Worm (Caenorhabditis elegans) whole organism, mixed stage, embryonic: Measurements from ENCODE around the gene dnj-14.

ENCODE experiments used
- M03D4.4 ChIP-seq: sonication (generic microtip); optimal IDR thresholded peaks from 2 replicates; lab custom pipeline; 2017; ENCODE audit warnings: mild to moderate bottlenecking, missing genetic modification characterization, missing compliant biosample characterization
- bed-3 ChIP-seq: fragments of 200-800 bp; sonication (Bioruptor generic); optimal IDR thresholded peaks from 3 replicates; lab custom pipeline; 2018; ENCODE audit warnings: mild to moderate bottlenecking, missing genetic modification characterization, moderate library complexity, missing compliant biosample characterization
- blmp-1 ChIP-seq: fragments of 150-350 bp; optimal IDR thresholded peaks from 2 replicates; lab custom pipeline; 2014; ENCODE audit warnings: missing biosample characterization, missing genetic modification characterization
- ceh-39 ChIP-seq: fragments of 150-350 bp; optimal IDR thresholded peaks from 2 replicates; lab custom pipeline; 2014; ENCODE audit warnings: missing biosample characterization, missing genetic modification characterization
- ceh-43 ChIP-seq: fragments of 200-800 bp; sonication (Bioruptor generic); optimal IDR thresholded peaks from 2 replicates; lab custom pipeline; 2018; ENCODE audit warnings: mild to moderate bottlenecking, missing genetic modification characterization, moderate library complexity, missing compliant biosample characterization
- ceh-83 ChIP-seq: fragments of 200-800 bp; sonication (Bioruptor generic); optimal IDR thresholded peaks from 2 replicates; lab custom pipeline; 2018; ENCODE audit warnings: mild to moderate bottlenecking, missing genetic modification characterization, missing compliant biosample characterization
- ces-1 ChIP-seq: fragments of 150-350 bp; optimal IDR thresholded peaks from 2 replicates; lab custom pipeline; 2014; ENCODE audit warnings: missing biosample characterization, missing genetic modification reagents, missing genetic modification characterization
- cnd-1 ChIP-seq: fragments of 200-800 bp; sonication (Bioruptor generic); optimal IDR thresholded peaks from 2 replicates; lab custom pipeline; 2018; ENCODE audit warnings: mild to moderate bottlenecking, missing genetic modification characterization, missing compliant biosample characterization
- drap-1 ChIP-seq: fragments of 200-800 bp; sonication (Bioruptor generic); optimal IDR thresholded peaks from 3 replicates; lab custom pipeline; 2018; ENCODE audit warnings: mild to moderate bottlenecking, missing genetic modification characterization, missing compliant biosample characterization
- elt-1 ChIP-seq: sonication (generic microtip); optimal IDR thresholded peaks from 2 replicates; lab custom pipeline; 2017; ENCODE audit warnings: missing genetic modification characterization, mild to moderate bottlenecking, missing compliant biosample characterization, antibody characterized with exemption, moderate library complexity, borderline replicate concordance; ENCODE audit not compliant: insufficient read depth
- elt-3 ChIP-seq: fragments of 150-350 bp; optimal IDR thresholded peaks from 2 replicates; lab custom pipeline; 2014; ENCODE audit warnings: missing biosample characterization, missing genetic modification characterization
- flh-1 ChIP-seq: fragments of 200-800 bp; sonication (Bioruptor generic); optimal IDR thresholded peaks from 2 replicates; lab custom pipeline; 2018; ENCODE audit warnings: mild to moderate bottlenecking, missing genetic modification characterization, moderate library complexity, missing compliant biosample characterization
- ham-2 ChIP-seq: fragments of 200-800 bp; sonication (Bioruptor generic); optimal IDR thresholded peaks from 2 replicates; lab custom pipeline; 2018; ENCODE audit warnings: mild to moderate bottlenecking, missing genetic modification characterization, missing compliant biosample characterization
- hlh-1 ChIP-seq: fragments of 150-350 bp; optimal IDR thresholded peaks from 2 replicates; lab custom pipeline; 2014; ENCODE audit warnings: missing biosample characterization, missing genetic modification reagents, missing genetic modification characterization
- lin-13 ChIP-seq: fragments of 150-350 bp; optimal IDR thresholded peaks from 2 replicates; lab custom pipeline; 2014; ENCODE audit warnings: missing biosample characterization, missing genetic modification characterization
- lin-32 ChIP-seq: fragments of 200-800 bp; sonication (Bioruptor generic); optimal IDR thresholded peaks from 2 replicates; lab custom pipeline; 2018; ENCODE audit warnings: mild to moderate bottlenecking, missing genetic modification characterization, missing compliant biosample characterization
- lsy-2 ChIP-seq: fragments of 150-350 bp; optimal IDR thresholded peaks from 2 replicates; lab custom pipeline; 2014; ENCODE audit warnings: missing biosample characterization, missing genetic modification characterization
- mab-5 ChIP-seq: fragments of 150-350 bp; optimal IDR thresholded peaks from 2 replicates; lab custom pipeline; 2014; ENCODE audit warnings: missing biosample characterization, missing genetic modification characterization
- mep-1 ChIP-seq: fragments of 150-350 bp; optimal IDR thresholded peaks from 2 replicates; lab custom pipeline; 2017; ENCODE audit warnings: missing biosample characterization, missing genetic modification reagents, missing genetic modification characterization, inconsistent platforms
- nhr-12 ChIP-seq: fragments of 150-350 bp; optimal IDR thresholded peaks from 2 replicates; lab custom pipeline; 2014; ENCODE audit warnings: missing biosample characterization, missing genetic modification characterization
- nhr-2 ChIP-seq: fragments of 150-350 bp; optimal IDR thresholded peaks from 2 replicates; lab custom pipeline; 2014; ENCODE audit warnings: missing biosample characterization, missing genetic modification characterization
- nhr-237 ChIP-seq: fragments of 150-350 bp; optimal IDR thresholded peaks from 2 replicates; lab custom pipeline; 2014; ENCODE audit warnings: missing biosample characterization, missing genetic modification characterization
- nhr-28 ChIP-seq: fragments of 150-350 bp; optimal IDR thresholded peaks from 2 replicates; lab custom pipeline; 2014; ENCODE audit warnings: missing biosample characterization, missing genetic modification characterization
- nhr-76 ChIP-seq: sonication (generic microtip); optimal IDR thresholded peaks from 2 replicates; lab custom pipeline; 2017; ENCODE audit warnings: missing biosample characterization, missing genetic modification characterization
- pha-4 ChIP-seq: fragments of 150-350 bp; optimal IDR thresholded peaks from 2 replicates; lab custom pipeline; 2018; ENCODE audit warnings: missing biosample characterization, missing genetic modification reagents, missing genetic modification characterization
- sem-2 ChIP-seq: fragments of 200-800 bp; sonication (Bioruptor generic); optimal IDR thresholded peaks from 2 replicates; lab custom pipeline; 2018; ENCODE audit warnings: mild to moderate bottlenecking, missing genetic modification characterization, missing compliant biosample characterization
- snpc-4 ChIP-seq: fragments of 150-350 bp; optimal IDR thresholded peaks from 2 replicates; lab custom pipeline; 2014; ENCODE audit warnings: missing biosample characterization, missing genetic modification characterization
- sptf-1 ChIP-seq: sonication (generic microtip); optimal IDR thresholded peaks from 2 replicates; lab custom pipeline; 2017; ENCODE audit warnings: mild to moderate bottlenecking, missing genetic modification characterization, moderate library complexity, missing compliant biosample characterization
- tbx-8 ChIP-seq: fragments of 200-800 bp; sonication (Bioruptor generic); optimal IDR thresholded peaks from 2 replicates; lab custom pipeline; 2018; ENCODE audit warnings: mild to moderate bottlenecking, missing genetic modification characterization, moderate library complexity, missing compliant biosample characterization
- unc-120 ChIP-seq: sonication (generic microtip); optimal IDR thresholded peaks from 2 replicates; lab custom pipeline; 2017; ENCODE audit warnings: missing genetic modification characterization, missing compliant biosample characterization; ENCODE audit not compliant: poor library complexity, severe bottlenecking
- unc-39 ChIP-seq: fragments of 150-350 bp; optimal IDR thresholded peaks from 2 replicates; lab custom pipeline; 2014; ENCODE audit warnings: missing biosample characterization, missing genetic modification characterization
- zip-8 ChIP-seq: fragments of 150-350 bp; optimal IDR thresholded peaks from 2 replicates; lab custom pipeline; 2014; ENCODE audit warnings: missing biosample characterization, missing genetic modification characterization
- ztf-11 ChIP-seq: fragments of 150-350 bp; optimal IDR thresholded peaks from 2 replicates; lab custom pipeline; 2014; ENCODE audit warnings: missing biosample characterization, missing genetic modification characterization

Gene dnj-14

ce11 chrX:4685579-4685978 is 26.0 kb downstream of the dnj-14 start:
- TF ChIP-seq ztf-11 (tag; lab: Kevin White, UChicago): no peak
- TF ChIP-seq ceh-83: no peak
- TF ChIP-seq unc-39 (tag; lab: Kevin White, UChicago): no peak
- no peak for TF ChIP-seq lin-13 (tag; lab: Kevin White, UChicago)
- no peak for TF ChIP-seq zip-8 (tag; lab: Kevin White, UChicago)
- TF ChIP-seq sem-2 (GFP tag; lab: Kevin White, UChicago): no peak
- TF ChIP-seq drap-1 (GFP tag; lab: Kevin White, UChicago): no peak
- no peak for TF ChIP-seq ceh-43 (GFP tag; lab: Kevin White, UChicago)
- no peak for TF ChIP-seq pha-4
- TF ChIP-seq sptf-1 (tag; lab: Kevin White, UChicago): no peak
- no peak for TF ChIP-seq lsy-2
- TF ChIP-seq nhr-2 (tag; lab: Kevin White, UChicago): no peak
- no peak for TF ChIP-seq unc-120 (tag; lab: Kevin White, UChicago)

DNA sequence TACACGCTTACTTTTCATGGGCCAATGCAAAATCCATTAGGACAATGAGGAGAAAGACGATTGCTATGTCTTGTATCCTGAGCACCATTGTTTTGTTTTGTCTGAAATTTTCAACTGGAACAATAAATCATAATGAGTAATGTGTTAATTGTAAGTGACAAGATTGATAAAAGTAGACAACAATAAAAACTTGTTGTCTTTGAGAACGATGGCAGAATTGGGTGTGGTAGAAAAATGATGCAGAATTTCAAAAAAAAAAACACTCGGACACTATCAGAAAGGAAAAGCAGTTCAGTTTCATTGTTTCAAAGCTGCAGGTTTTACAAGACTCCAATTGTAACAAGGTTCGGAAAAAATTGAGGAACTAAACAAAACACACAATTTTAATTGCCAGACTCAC is 28.9 kb downstream of the dnj-14 start, which contains the start of gene K02G10.15:
K02G10.15 (minus strand) TSS at position 101 of the 400 bp plus-strand sequence.
- TF ChIP-seq nhr-28 (tag; lab: Kevin White, UChicago): no peak
- TF ChIP-seq lsy-2: no peak
- TF ChIP-seq nhr-237 (tag; lab: Kevin White, UChicago): no peak
- no peak for TF ChIP-seq snpc-4 (tag; lab: Kevin White, UChicago)
- no peak for TF ChIP-seq lin-32 (GFP tag; lab: Kevin White, UChicago)
- no peak for TF ChIP-seq nhr-12 (tag; lab: Kevin White, UChicago)
- TF ChIP-seq mep-1 (tag; lab: Kevin White, UChicago): no peak
- TF ChIP-seq cnd-1 (tag; lab: Kevin White, UChicago): no peak
- no peak for TF ChIP-seq nhr-2 (tag; lab: Kevin White, UChicago)
- no peak for TF ChIP-seq tbx-8 (GFP tag; lab: Kevin White, UChicago)
- no peak for TF ChIP-seq ceh-83
- no peak for TF ChIP-seq ces-1 (GFP tag; lab: Kevin White, UChicago)
- no peak for TF ChIP-seq blmp-1 (tag; lab: Kevin White, UChicago)
- TF ChIP-seq sem-2 (GFP tag; lab: Kevin White, UChicago): no peak
- no peak for TF ChIP-seq ceh-43 (GFP tag; lab: Kevin White, UChicago)
- no peak for TF ChIP-seq bed-3
- TF ChIP-seq pha-4: no peak
- TF ChIP-seq drap-1 (GFP tag; lab: Kevin White, UChicago): no peak

ce11 chrX:4678029-4678428 is 33.5 kb downstream of the dnj-14 start, which contains the start of gene flp-11:
Gene flp-11, minus strand, starts transcription at chrX:4678129.
- TF ChIP-seq mep-1 (tag; lab: Kevin White, UChicago): no peak
- TF ChIP-seq tbx-8 (GFP tag; lab: Kevin White, UChicago): no peak
- TF ChIP-seq sptf-1 (tag; lab: Kevin White, UChicago): no peak
- no peak for TF ChIP-seq nhr-28 (tag; lab: Kevin White, UChicago)
- TF ChIP-seq ham-2 (GFP tag; lab: Kevin White, UChicago): no peak
- no peak for TF ChIP-seq snpc-4 (tag; lab: Kevin White, UChicago)
- TF ChIP-seq pha-4: no peak
- TF ChIP-seq drap-1 (GFP tag; lab: Kevin White, UChicago): no peak
- TF ChIP-seq zip-8 (tag; lab: Kevin White, UChicago): no peak
- TF ChIP-seq ztf-11 (tag; lab: Kevin White, UChicago): no peak
- TF ChIP-seq lin-13 (tag; lab: Kevin White, UChicago): no peak
- no peak for TF ChIP-seq mab-5 (tag; lab: Kevin White, UChicago)

- TF ChIP-seq nhr-76 (tag; lab: Kevin White, UChicago) (no peak), elt-3 (tag; lab: Kevin White, UChicago) (no peak), nhr-12 (tag; lab: Kevin White, UChicago) (no peak), flh-1 (GFP tag; lab: Kevin White, UChicago) (no peak)
Measured at ce11 chrX:4676702-4677101, 34.8 kb downstream of the dnj-14 start.

ce11 chrX:4673165-4673756 is 38.3 kb downstream of the dnj-14 start, which contains the start of gene tmem-135:
Gene tmem-135, plus strand, starts transcription at chrX:4673706.
- TF ChIP-seq drap-1 (GFP tag; lab: Kevin White, UChicago) (no peak), nhr-28 (tag; lab: Kevin White, UChicago) (no peak), nhr-237 (tag; lab: Kevin White, UChicago) (no peak), hlh-1 (tag; lab: Kevin White, UChicago) (no peak), flh-1 (GFP tag; lab: Kevin White, UChicago) (no peak), unc-39 (tag; lab: Kevin White, UChicago) (no peak), snpc-4 (tag; lab: Kevin White, UChicago) (no peak), mab-5 (tag; lab: Kevin White, UChicago) (no peak), ces-1 (GFP tag; lab: Kevin White, UChicago) (no peak), cnd-1 (tag; lab: Kevin White, UChicago) (no peak), tbx-8 (GFP tag; lab: Kevin White, UChicago) (no peak), nhr-76 (tag; lab: Kevin White, UChicago) (no peak), zip-8 (tag; lab: Kevin White, UChicago) (no peak), nhr-2 (tag; lab: Kevin White, UChicago) (no peak), mep-1 (tag; lab: Kevin White, UChicago) (no peak), M03D4.4 (tag; lab: Kevin White, UChicago) (no peak), ceh-39 (tag; lab: Kevin White, UChicago) (no peak), elt-1 (tag; lab: Kevin White, UChicago) (no peak), elt-3 (tag; lab: Kevin White, UChicago) (no peak)
